Worm (Caenorhabditis elegans) whole organism, L1 larva: ENCODE results near the gene bath-36.

ENCODE experiments used
- C04F5.9 ChIP-seq: sonication (generic microtip); optimal IDR thresholded peaks from 2 replicates; lab custom pipeline; 2016; ENCODE audit warnings: missing genetic modification characterization, missing compliant biosample characterization
- C16A3.4 ChIP-seq: fragments of 150-350 bp; optimal IDR thresholded peaks from 2 replicates; lab custom pipeline; 2014; ENCODE audit warnings: missing biosample characterization, missing genetic modification characterization
- C34B4.2 ChIP-seq: sonication (generic microtip); optimal IDR thresholded peaks from 2 replicates; lab custom pipeline; 2017; ENCODE audit warnings: mild to moderate bottlenecking, missing genetic modification characterization, missing compliant biosample characterization
- F16B12.6 ChIP-seq: fragments of 150-350 bp; optimal IDR thresholded peaks from 2 replicates; lab custom pipeline; 2014; ENCODE audit warnings: missing biosample characterization, missing genetic modification characterization
- aha-1 ChIP-seq: fragments of 150-350 bp; optimal IDR thresholded peaks from 2 replicates; lab custom pipeline; 2014; ENCODE audit warnings: missing biosample characterization, missing genetic modification characterization
- alr-1 ChIP-seq: fragments of 200-800 bp; sonication (Bioruptor generic); optimal IDR thresholded peaks from 2 replicates; lab custom pipeline; 2018; ENCODE audit warnings: borderline replicate concordance, mild to moderate bottlenecking, missing genetic modification characterization, missing compliant biosample characterization
- aly-2 ChIP-seq: fragments of 150-350 bp; optimal IDR thresholded peaks from 2 replicates; lab custom pipeline; 2014; ENCODE audit warnings: missing biosample characterization, missing genetic modification characterization
- blmp-1 ChIP-seq: fragments of 150-350 bp; optimal IDR thresholded peaks from 2 replicates; lab custom pipeline; 2014; ENCODE audit warnings: missing biosample characterization, missing genetic modification characterization
- ceh-63 ChIP-seq: fragments of 200-800 bp; sonication (Bioruptor generic); optimal IDR thresholded peaks from 2 replicates; lab custom pipeline; 2018; ENCODE audit warnings: mild to moderate bottlenecking, missing genetic modification characterization, missing compliant biosample characterization
- ceh-8 ChIP-seq: fragments of 200-800 bp; sonication (Bioruptor generic); optimal IDR thresholded peaks from 2 replicates; lab custom pipeline; 2018; ENCODE audit warnings: mild to moderate bottlenecking, missing genetic modification characterization, moderate library complexity, missing compliant biosample characterization
- ceh-90 ChIP-seq: sonication (generic microtip); optimal IDR thresholded peaks from 2 replicates; lab custom pipeline; 2016; ENCODE audit warnings: missing genetic modification characterization, missing compliant biosample characterization
- ces-1 ChIP-seq: fragments of 150-350 bp; optimal IDR thresholded peaks from 2 replicates; lab custom pipeline; 2014; ENCODE audit warnings: missing biosample characterization, missing genetic modification reagents, missing genetic modification characterization
- dpl-1 ChIP-seq, 3 experiments: fragments of 150-350 bp in 2 of 3; sonication (generic microtip) in 1 of 3; optimal IDR thresholded peaks; 2 replicates each; lab custom pipeline; 2014 to 2017; ENCODE audit warnings: missing biosample characterization in 3 of 3, missing genetic modification characterization in 3 of 3, missing genetic modification reagents in 3 of 3
- dsc-1 ChIP-seq: sonication (generic microtip); optimal IDR thresholded peaks from 2 replicates; lab custom pipeline; 2016; ENCODE audit warnings: mild to moderate bottlenecking, missing genetic modification characterization, missing compliant biosample characterization
- efl-1 ChIP-seq, 4 experiments: fragments of 150-350 bp; optimal IDR thresholded peaks in 3 of 4; peaks in 1 of 4; 1 replicate in 1 of 4; 2 replicates in 3 of 4; lab custom pipeline; 2014; ENCODE audit warnings: missing biosample characterization in 2 of 4, missing genetic modification characterization in 2 of 4, missing genetic modification reagents in 2 of 4
- egl-13 ChIP-seq: sonication (generic microtip); optimal IDR thresholded peaks from 2 replicates; lab custom pipeline; 2016; ENCODE audit warnings: missing genotype, missing genetic modification reagents, missing genetic modification characterization, missing compliant biosample characterization
- egl-27 ChIP-seq, 2 experiments: fragments of 150-350 bp in 1 of 2; sonication (generic microtip); optimal IDR thresholded peaks; 3 replicates each; lab custom pipeline; 2017 to 2018; ENCODE audit warnings: missing biosample characterization in 2 of 2, missing genetic modification characterization in 2 of 2, missing genetic modification reagents in 2 of 2
- ets-5 ChIP-seq: fragments of 200-800 bp; sonication (Bioruptor generic); IDR thresholded peaks from 2 replicates; pipeline ENCODE4 v1.3.6; 2022; ENCODE audit warnings: missing genetic modification characterization, missing compliant biosample characterization
- fkh-8 ChIP-seq: sonication (generic microtip); optimal IDR thresholded peaks from 2 replicates; lab custom pipeline; 2016; ENCODE audit warnings: mild to moderate bottlenecking, missing genetic modification characterization, missing compliant biosample characterization
- fos-1 ChIP-seq: fragments of 150-350 bp; optimal IDR thresholded peaks from 2 replicates; lab custom pipeline; 2014; ENCODE audit warnings: missing biosample characterization, missing genetic modification characterization
- isw-1 ChIP-seq: fragments of 200-800 bp; sonication (Bioruptor generic); IDR thresholded peaks from 2 replicates; pipeline ENCODE4 v1.3.6; 2022; ENCODE audit warnings: missing genetic modification characterization, missing compliant biosample characterization
- jun-1 ChIP-seq: fragments of 150-350 bp; optimal IDR thresholded peaks from 2 replicates; lab custom pipeline; 2014; ENCODE audit warnings: missing biosample characterization, missing genetic modification reagents, missing genetic modification characterization
- lin-14 ChIP-seq: fragments of 200-800 bp; sonication (Bioruptor generic); optimal IDR thresholded peaks from 2 replicates; lab custom pipeline; 2018; ENCODE audit warnings: mild to moderate bottlenecking, missing genetic modification characterization, moderate library complexity, missing compliant biosample characterization
- lin-15B ChIP-seq: fragments of 150-350 bp; sonication (generic microtip); optimal IDR thresholded peaks from 3 replicates; lab custom pipeline; 2014; ENCODE audit warnings: missing biosample characterization, missing genetic modification characterization
- lin-35 ChIP-seq, 2 experiments: fragments of 150-350 bp; optimal IDR thresholded peaks; 2 replicates each; lab custom pipeline; 2014; ENCODE audit warnings: missing biosample characterization in 2 of 2, missing genetic modification characterization in 2 of 2, missing genetic modification reagents in 2 of 2
- lsy-2 ChIP-seq, 2 experiments: fragments of 150-350 bp; optimal IDR thresholded peaks; 2 replicates each; lab custom pipeline; 2014; ENCODE audit warnings: missing biosample characterization in 2 of 2, missing genetic modification characterization in 2 of 2
- mab-9 ChIP-seq: fragments of 200-800 bp; sonication (Bioruptor generic); IDR thresholded peaks from 2 replicates; pipeline ENCODE4 v1.3.6; 2022; ENCODE audit warnings: missing genetic modification reagents, missing genetic modification characterization, missing compliant biosample characterization
- mdl-1 ChIP-seq, 2 experiments: fragments of 150-350 bp; optimal IDR thresholded peaks; 2 replicates each; lab custom pipeline; 2014 to 2017; ENCODE audit warnings: missing biosample characterization in 2 of 2, missing genetic modification characterization in 2 of 2, inconsistent platforms in 1 of 2
- mep-1 ChIP-seq: fragments of 150-350 bp; optimal IDR thresholded peaks from 2 replicates; lab custom pipeline; 2014; ENCODE audit warnings: missing biosample characterization, missing genetic modification characterization
- nhr-20 ChIP-seq: sonication (generic microtip); optimal IDR thresholded peaks from 2 replicates; lab custom pipeline; 2016; ENCODE audit warnings: mild to moderate bottlenecking, missing genetic modification characterization, missing compliant biosample characterization
- nhr-28 ChIP-seq: fragments of 150-350 bp; optimal IDR thresholded peaks from 2 replicates; lab custom pipeline; 2014; ENCODE audit warnings: missing biosample characterization, missing genetic modification characterization
- nhr-76 ChIP-seq: sonication (generic microtip); optimal IDR thresholded peaks from 2 replicates; lab custom pipeline; 2017; ENCODE audit warnings: missing biosample characterization, missing genetic modification characterization
- nhr-84 ChIP-seq: sonication (generic microtip); optimal IDR thresholded peaks from 2 replicates; lab custom pipeline; 2017; ENCODE audit warnings: missing biosample characterization, missing genetic modification characterization
- pax-3 ChIP-seq: fragments of 200-800 bp; sonication (Bioruptor generic); optimal IDR thresholded peaks from 2 replicates; lab custom pipeline; 2018; ENCODE audit warnings: mild to moderate bottlenecking, missing genetic modification characterization, moderate library complexity, missing compliant biosample characterization
- pqm-1 ChIP-seq: sonication (generic microtip); optimal IDR thresholded peaks from 3 replicates; lab custom pipeline; 2017; ENCODE audit warnings: missing biosample characterization, missing genetic modification characterization
- rnt-1 ChIP-seq: sonication (generic microtip); optimal IDR thresholded peaks from 2 replicates; lab custom pipeline; 2016; ENCODE audit warnings: mild to moderate bottlenecking, missing genetic modification characterization, moderate library complexity, missing compliant biosample characterization
- snpc-4 ChIP-seq: fragments of 150-350 bp; optimal IDR thresholded peaks from 2 replicates; lab custom pipeline; 2014; ENCODE audit warnings: missing biosample characterization, missing genetic modification characterization
- snu-23 ChIP-seq: sonication (generic microtip); optimal IDR thresholded peaks from 2 replicates; lab custom pipeline; 2016; ENCODE audit warnings: missing genetic modification characterization, missing compliant biosample characterization
- sox-4 ChIP-seq: sonication (generic microtip); optimal IDR thresholded peaks from 2 replicates; lab custom pipeline; 2016; ENCODE audit warnings: missing genetic modification characterization, missing compliant biosample characterization
- swsn-7 ChIP-seq: sonication (generic microtip); optimal IDR thresholded peaks from 2 replicates; lab custom pipeline; 2016; ENCODE audit warnings: missing genetic modification characterization, missing compliant biosample characterization
- unc-130 ChIP-seq: fragments of 150-350 bp; optimal IDR thresholded peaks from 2 replicates; lab custom pipeline; 2017; ENCODE audit warnings: missing biosample characterization, missing genetic modification characterization, inconsistent platforms
- unc-30 ChIP-seq: sonication (generic microtip); optimal IDR thresholded peaks from 2 replicates; lab custom pipeline; 2017; ENCODE audit warnings: missing biosample characterization, missing genetic modification characterization
- unc-86 ChIP-seq: sonication (generic microtip); optimal IDR thresholded peaks from 2 replicates; lab custom pipeline; 2016; ENCODE audit warnings: missing genetic modification characterization, missing compliant biosample characterization
- unc-98 ChIP-seq: fragments of 200-800 bp; sonication (Bioruptor generic); IDR thresholded peaks from 2 replicates; pipeline ENCODE4 v1.3.6; 2022; ENCODE audit warnings: missing genetic modification characterization, missing compliant biosample characterization
- vab-15 ChIP-seq: sonication (generic microtip); optimal IDR thresholded peaks from 2 replicates; lab custom pipeline; 2017; ENCODE audit warnings: missing genotype, mild to moderate bottlenecking, missing genetic modification characterization, missing compliant biosample characterization
- zag-1 ChIP-seq: fragments of 150-350 bp; optimal IDR thresholded peaks from 2 replicates; lab custom pipeline; 2014; ENCODE audit warnings: missing biosample characterization, missing genetic modification characterization
- zip-4 ChIP-seq: fragments of 200-800 bp; sonication (Bioruptor generic); optimal IDR thresholded peaks from 2 replicates; lab custom pipeline; 2018; ENCODE audit warnings: mild to moderate bottlenecking, missing genetic modification characterization, moderate library complexity, missing compliant biosample characterization
- ztf-11 ChIP-seq, 2 experiments: sonication (generic microtip); optimal IDR thresholded peaks; 2 replicates each; lab custom pipeline; 2016 to 2017; ENCODE audit warnings: missing genetic modification characterization in 2 of 2, missing biosample characterization in 1 of 2, missing compliant biosample characterization in 1 of 2

Gene bath-36

ce11 chrV:15140247-15140646, 47.4 kb upstream of the bath-36 start, which contains the start of gene K08F9.3:
Gene K08F9.3, plus strand, starts transcription at chrV:15140547.
- TF ChIP-seq unc-86 (no peak), C34B4.2 (tag; lab: Kevin White, UChicago) (no peak)

- TF ChIP-seq mep-1 (tag; lab: Kevin White, UChicago) = no peak
- TF ChIP-seq alr-1 (tag; lab: Kevin White, UChicago) = no peak
- TF ChIP-seq sox-4 = no peak
- no peak for TF ChIP-seq nhr-84
- no peak for TF ChIP-seq jun-1 (tag; lab: Kevin White, UChicago)
- TF ChIP-seq isw-1 = no peak
- no peak for TF ChIP-seq ztf-11 (tag; optimal IDR thresholded peaks at IDR 0.05; lab: Kevin White, UChicago)
- TF ChIP-seq lsy-2 (tag; optimal IDR thresholded peaks at IDR 0.05; lab: Kevin White, UChicago) = no peak
These were observed 44.4 kb upstream of the bath-36 start, which contains the start of gene K08F9.1 for ce11 chrV:15143285-15143684. Gene K08F9.1, minus strand, starts transcription at chrV:15143385.

ce11 chrV:15143798-15144197, 43.9 kb upstream of the bath-36 start, which contains the start of gene K08F9.4:
Gene K08F9.4, plus strand, starts transcription at chrV:15144019.
- peak; percentile 75 to 85 for TF ChIP-seq lin-35 (GFP tag; optimal IDR thresholded peaks at IDR 0.05; lab: Kevin White, UChicago)
- peak; percentile 51 for TF ChIP-seq swsn-7 (tag; lab: Kevin White, UChicago)
- TF ChIP-seq ets-5 (GFP tag; lab: Robert Waterston, UW) = no peak
- TF ChIP-seq aha-1 (tag; lab: Kevin White, UChicago) = no peak
- TF ChIP-seq egl-27 (tag; optimal IDR thresholded peaks at IDR 0.05; lab: Kevin White, UChicago) = no peak
- TF ChIP-seq pax-3 (tag; lab: Kevin White, UChicago) = no peak
- TF ChIP-seq blmp-1 (tag; lab: Kevin White, UChicago) = peak; percentile 100
- TF ChIP-seq C34B4.2 (tag; lab: Kevin White, UChicago) = no peak
- TF ChIP-seq jun-1 (tag; lab: Kevin White, UChicago) = no peak
- peak; percentile 81 for TF ChIP-seq lin-14 (GFP tag; lab: Kevin White, UChicago)
- peak; percentile 70 for TF ChIP-seq unc-130 (tag; lab: Kevin White, UChicago)
- no peak for TF ChIP-seq unc-98 (GFP tag; lab: Robert Waterston, UW)
- peak; percentile 68 for TF ChIP-seq nhr-20 (tag; lab: Kevin White, UChicago)
- no peak for TF ChIP-seq ztf-11 (tag; optimal IDR thresholded peaks at IDR 0.05; lab: Kevin White, UChicago)
- TF ChIP-seq zag-1 (tag; lab: Kevin White, UChicago) = no peak
- no peak for TF ChIP-seq alr-1 (tag; lab: Kevin White, UChicago)
- no peak for TF ChIP-seq mab-9 (GFP tag; lab: Robert Waterston, UW)
- peak; percentile 38 for TF ChIP-seq unc-86
- no peak for TF ChIP-seq ces-1
- peak; percentile 83 for TF ChIP-seq mep-1 (tag; lab: Kevin White, UChicago)
- TF ChIP-seq pqm-1 (tag; lab: Kevin White, UChicago) = no peak
- TF ChIP-seq fkh-8 (tag; lab: Kevin White, UChicago) = peak; percentile 13
- TF ChIP-seq nhr-28 (tag; lab: Kevin White, UChicago) = no peak
- peak; percentile 38 for TF ChIP-seq F16B12.6 (tag; lab: Kevin White, UChicago)
- no peak for TF ChIP-seq fos-1 (tag; lab: Kevin White, UChicago)
- no peak for TF ChIP-seq egl-13 (tag; lab: Kevin White, UChicago)
- peak; percentile 75 to 83 (median 79) for TF ChIP-seq dpl-1 (GFP tag; optimal IDR thresholded peaks at IDR 0.05; lab: Kevin White, UChicago)
- TF ChIP-seq dsc-1 (tag; lab: Kevin White, UChicago) = no peak
- TF ChIP-seq ceh-8 (GFP tag; lab: Kevin White, UChicago) = no peak
- TF ChIP-seq snu-23 (GFP tag; lab: Kevin White, UChicago) = peak; percentile 79
- no peak for TF ChIP-seq unc-30 (tag; lab: Kevin White, UChicago)
- no peak for TF ChIP-seq aly-2 (tag; lab: Kevin White, UChicago)
- TF ChIP-seq nhr-76 = no peak
- no peak for TF ChIP-seq C04F5.9 (tag; lab: Kevin White, UChicago)
- TF ChIP-seq sox-4 = no peak
- TF ChIP-seq ceh-90 (tag; lab: Kevin White, UChicago) = no peak
- peak; percentile 84 for TF ChIP-seq C16A3.4 (tag; lab: Kevin White, UChicago)
- peak; percentile 73 for TF ChIP-seq rnt-1
- TF ChIP-seq mdl-1 (tag; optimal IDR thresholded peaks at IDR 0.05; lab: Kevin White, UChicago) = no peak
- peak; percentile 82 to 83 for TF ChIP-seq efl-1 (optimal IDR thresholded peaks at IDR 0.05; lab: Kevin White, UChicago)
- peak; percentile 72 to 95 for TF ChIP-seq efl-1 (GFP tag; optimal IDR thresholded peaks at IDR 0.05 in 1 of 2; lab: Kevin White, UChicago)
- TF ChIP-seq lin-15B (tag; lab: Kevin White, UChicago) = peak; percentile 84
- TF ChIP-seq vab-15 (tag; lab: Kevin White, UChicago) = peak; percentile 2
- TF ChIP-seq zip-4 (GFP tag; lab: Kevin White, UChicago) = no peak
- TF ChIP-seq snpc-4 (tag; lab: Kevin White, UChicago) = peak; percentile 72
- TF ChIP-seq ceh-63 (GFP tag; lab: Kevin White, UChicago) = no peak
